Worm (Caenorhabditis elegans) whole organism, dauer: ENCODE results near the gene fbxa-30.
"Not testable (repeated sequence)": the region's sequence is repeated elsewhere in the genome, so short reads cannot be mapped to it uniquely, and the experiment has no call there.

Source experiments
- unc-62 ChIP-seq: sonication (generic microtip); optimal IDR thresholded peaks from 2 replicates; lab custom pipeline; 2017; ENCODE audit warnings: missing biosample characterization, missing genetic modification reagents, missing genetic modification characterization

The fbxa-30 gene

DNA sequence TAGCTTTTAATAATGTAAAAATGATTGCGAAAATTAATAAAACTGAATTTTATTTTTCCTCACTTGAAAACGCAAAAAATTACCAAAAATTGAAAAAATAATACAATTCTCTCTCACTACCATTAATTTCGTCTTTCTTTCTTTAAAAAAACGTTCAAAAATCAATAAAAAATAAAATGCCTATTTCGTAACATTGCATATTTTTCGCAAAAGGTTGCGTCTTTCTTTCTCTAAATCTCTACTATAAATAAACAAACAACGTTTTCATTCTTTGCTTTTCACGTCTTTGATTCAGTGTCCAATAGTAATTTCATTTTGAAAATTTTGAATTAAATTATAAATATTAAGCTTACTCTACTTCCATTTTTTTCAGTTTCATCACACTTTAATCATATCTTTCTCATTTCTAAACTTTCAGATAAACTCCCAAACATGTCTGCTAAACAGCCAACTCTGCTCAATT, 9.2 kb upstream of the fbxa-30 start, which contains the start of gene fbxa-37:
fbxa-37 (plus strand) TSS at position 413 of the 463 bp plus-strand sequence.
- TF ChIP-seq unc-62 (GFP tag; lab: Kevin White, UChicago), result no peak

DNA sequence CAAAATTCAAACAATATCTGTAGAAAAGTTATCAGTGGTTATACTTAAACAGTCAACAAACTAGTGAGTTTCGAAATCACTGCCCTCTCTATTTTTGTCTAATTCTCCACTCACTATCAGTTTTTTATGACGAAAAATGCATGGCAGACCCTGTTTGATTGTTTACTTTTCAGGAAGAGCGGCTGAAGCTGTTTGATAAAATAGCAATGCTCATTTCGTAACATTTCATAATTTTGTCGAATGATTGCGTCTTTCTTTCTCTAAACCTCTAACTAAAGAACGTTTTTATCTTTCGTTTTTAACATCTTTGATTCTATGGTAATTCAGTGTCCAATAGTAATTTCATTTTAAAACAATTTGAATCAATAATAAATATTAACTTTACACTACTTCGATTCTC, 3.8 kb upstream of the fbxa-30 start:
- TF ChIP-seq unc-62 (GFP tag; lab: Kevin White, UChicago), result no peak

- no peak for TF ChIP-seq unc-62 (GFP tag; lab: Kevin White, UChicago)
These were observed 1.6 kb downstream of the fbxa-30 start, which contains the start of gene fbxa-29 for ce11 chrIII:1273655-1274328. Gene fbxa-29, minus strand, starts transcription at chrIII:1273705.

- no peak for TF ChIP-seq unc-62 (GFP tag; lab: Kevin White, UChicago)
These were observed 4.0 kb downstream of the fbxa-30 start, which contains the start of gene fbxa-31 for ce11 chrIII:1271378-1271926. Gene fbxa-31, minus strand, starts transcription at chrIII:1271428.

DNA sequence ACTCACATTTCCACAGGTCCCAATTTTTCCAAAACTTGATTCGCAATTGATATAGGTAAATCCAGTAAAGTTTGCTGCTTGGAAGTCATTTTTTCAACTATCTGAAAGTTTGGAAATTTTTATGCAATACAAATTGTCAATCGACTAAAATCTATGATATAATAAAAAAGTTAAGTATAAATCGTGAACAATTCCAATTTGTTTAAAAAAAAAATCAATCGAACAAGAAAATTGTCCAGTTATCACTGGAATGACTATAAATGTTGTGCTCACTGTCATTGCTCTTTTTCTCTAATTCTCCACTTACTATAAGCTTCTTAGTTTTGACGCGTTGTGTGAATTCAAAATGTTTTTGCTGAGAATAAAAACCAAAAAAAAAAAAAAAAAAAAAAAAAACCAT, 6.3 kb downstream of the fbxa-30 start, which contains the start of gene fbxa-32:
fbxa-32 (minus strand) TSS at position 101 of the 400 bp plus-strand sequence.
- TF ChIP-seq unc-62 (GFP tag; lab: Kevin White, UChicago), result no peak

DNA sequence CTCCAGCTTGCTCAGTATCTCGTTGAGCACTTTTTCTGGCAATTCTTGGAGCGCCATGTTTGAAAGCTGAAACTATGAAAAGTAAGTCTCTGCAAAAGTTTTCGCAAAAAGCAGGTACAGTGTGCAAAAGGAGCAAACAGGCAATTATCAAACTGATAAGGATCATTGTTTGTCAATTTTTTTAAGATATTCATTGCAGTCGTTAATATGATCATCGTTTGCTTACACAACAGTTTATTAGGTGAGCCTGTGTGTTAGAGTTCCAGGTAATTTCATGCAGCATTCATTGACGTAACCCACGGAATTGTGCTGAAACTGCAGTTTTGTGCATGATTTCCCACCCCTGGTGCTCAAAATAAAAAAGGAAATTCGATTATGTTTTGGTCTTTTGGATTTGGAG, 8.6 kb downstream of the fbxa-30 start, which contains the start of gene fbxa-151:
fbxa-151 (minus strand) TSS at position 101 of the 400 bp plus-strand sequence.
- not testable (repeated sequence) for TF ChIP-seq unc-62 (GFP tag; lab: Kevin White, UChicago)

ce11 chrIII:1263692-1264091, 11.7 kb downstream of the fbxa-30 start, which contains the start of gene srz-9:
Gene srz-9, plus strand, starts transcription at chrIII:1263992.
- not testable (repeated sequence) for TF ChIP-seq unc-62 (GFP tag; lab: Kevin White, UChicago)

ce11 chrIII:1258358-1258757, 17.1 kb downstream of the fbxa-30 start, which contains the start of gene fbxa-78:
Gene fbxa-78, minus strand, starts transcription at chrIII:1258458.
- not testable (repeated sequence) for TF ChIP-seq unc-62 (GFP tag; lab: Kevin White, UChicago)

DNA sequence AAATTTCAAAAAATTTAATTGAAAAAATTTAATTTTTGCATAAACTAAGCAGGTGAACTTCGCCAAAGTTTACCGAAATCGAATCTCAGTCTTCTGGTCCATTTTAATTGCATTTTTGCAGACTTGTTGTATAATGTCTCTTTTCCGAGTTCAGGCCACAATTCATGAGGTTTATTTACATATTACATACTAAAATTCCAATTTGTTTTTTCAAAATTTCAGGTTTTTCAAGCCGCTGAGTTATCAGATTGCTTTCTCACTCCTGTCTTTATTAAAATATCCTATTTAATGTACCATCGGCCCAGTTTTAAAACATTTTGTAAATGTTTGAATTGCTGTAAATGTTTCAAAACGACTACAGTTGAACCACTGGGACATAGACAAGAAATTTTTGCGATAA, 18.9 kb downstream of the fbxa-30 start, which contains the start of gene fbxa-208:
fbxa-208 (plus strand) TSS at position 301 of the 400 bp plus-strand sequence.
- not testable (repeated sequence) for TF ChIP-seq unc-62 (GFP tag; lab: Kevin White, UChicago)

ce11 chrIII:1249111-1249583, 26.3 kb downstream of the fbxa-30 start, which contains the start of the genes fbxa-76 and fbxa-77:
Gene fbxa-76, minus strand, starts transcription at chrIII:1249161.
Gene fbxa-77, plus strand, starts transcription at chrIII:1249475.
- no peak for TF ChIP-seq unc-62 (GFP tag; lab: Kevin White, UChicago)

- TF ChIP-seq unc-62 (GFP tag; lab: Kevin White, UChicago), result no peak
These were observed 27.1 kb downstream of the fbxa-30 start for ce11 chrIII:1248335-1248734.

- TF ChIP-seq unc-62 (GFP tag; lab: Kevin White, UChicago), result no peak
These were observed 32.2 kb downstream of the fbxa-30 start, which contains the start of gene fbxa-63 for ce11 chrIII:1243199-1243598. Gene fbxa-63, plus strand, starts transcription at chrIII:1243508.

DNA sequence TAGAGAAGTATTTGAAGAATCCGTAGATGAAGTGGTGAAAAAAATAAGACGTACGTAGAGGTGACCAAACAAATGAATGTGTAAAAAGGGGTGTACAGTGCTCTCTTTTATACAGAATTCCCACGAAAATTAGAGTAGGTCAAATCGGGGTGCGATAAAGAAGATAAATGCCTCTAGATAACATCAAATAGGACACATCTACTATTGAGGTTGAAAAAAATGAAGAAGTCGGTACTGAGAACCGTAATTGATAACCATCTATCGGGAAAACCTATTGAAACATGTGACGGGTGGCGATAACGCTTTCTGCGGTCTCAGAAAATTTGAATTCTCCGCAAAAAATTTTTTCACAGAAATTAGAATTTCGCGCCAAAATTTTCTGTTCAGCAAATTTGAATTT, 36.7 kb downstream of the fbxa-30 start, which contains the start of gene fbxa-61:
fbxa-61 (plus strand) TSS at position 345 of the 400 bp plus-strand sequence.
- no peak for TF ChIP-seq unc-62 (GFP tag; lab: Kevin White, UChicago)

- no peak for TF ChIP-seq unc-62 (GFP tag; lab: Kevin White, UChicago)
These were observed 44.2 kb downstream of the fbxa-30 start for ce11 chrIII:1231186-1231585.

ce11 chrIII:1230672-1231071, 44.7 kb downstream of the fbxa-30 start:
- TF ChIP-seq unc-62 (GFP tag; lab: Kevin White, UChicago), result no peak

- no peak for TF ChIP-seq unc-62 (GFP tag; lab: Kevin White, UChicago)
These were observed 45.2 kb downstream of the fbxa-30 start, which contains the start of gene pes-4 for ce11 chrIII:1230174-1230573. Gene pes-4, minus strand, starts transcription at chrIII:1230274.
